Worm (Caenorhabditis elegans) whole organism, mixed stage, embryonic: ENCODE data around the gene saps-1.

Experiments
- M03D4.4 ChIP-seq: sonication (generic microtip); optimal IDR thresholded peaks from 2 replicates; lab custom pipeline; 2017; ENCODE audit warnings: mild to moderate bottlenecking, missing genetic modification characterization, missing compliant biosample characterization
- bed-3 ChIP-seq: fragments of 200-800 bp; sonication (Bioruptor generic); optimal IDR thresholded peaks from 3 replicates; lab custom pipeline; 2018; ENCODE audit warnings: mild to moderate bottlenecking, missing genetic modification characterization, moderate library complexity, missing compliant biosample characterization
- blmp-1 ChIP-seq: fragments of 150-350 bp; optimal IDR thresholded peaks from 2 replicates; lab custom pipeline; 2014; ENCODE audit warnings: missing biosample characterization, missing genetic modification characterization
- ceh-39 ChIP-seq: fragments of 150-350 bp; optimal IDR thresholded peaks from 2 replicates; lab custom pipeline; 2014; ENCODE audit warnings: missing biosample characterization, missing genetic modification characterization
- ceh-83 ChIP-seq: fragments of 200-800 bp; sonication (Bioruptor generic); optimal IDR thresholded peaks from 2 replicates; lab custom pipeline; 2018; ENCODE audit warnings: mild to moderate bottlenecking, missing genetic modification characterization, missing compliant biosample characterization
- cnd-1 ChIP-seq: fragments of 200-800 bp; sonication (Bioruptor generic); optimal IDR thresholded peaks from 2 replicates; lab custom pipeline; 2018; ENCODE audit warnings: mild to moderate bottlenecking, missing genetic modification characterization, missing compliant biosample characterization
- drap-1 ChIP-seq: fragments of 200-800 bp; sonication (Bioruptor generic); optimal IDR thresholded peaks from 3 replicates; lab custom pipeline; 2018; ENCODE audit warnings: mild to moderate bottlenecking, missing genetic modification characterization, missing compliant biosample characterization
- elt-1 ChIP-seq: sonication (generic microtip); optimal IDR thresholded peaks from 2 replicates; lab custom pipeline; 2017; ENCODE audit warnings: missing genetic modification characterization, mild to moderate bottlenecking, missing compliant biosample characterization, antibody characterized with exemption, moderate library complexity, borderline replicate concordance; ENCODE audit not compliant: insufficient read depth
- elt-3 ChIP-seq: fragments of 150-350 bp; optimal IDR thresholded peaks from 2 replicates; lab custom pipeline; 2014; ENCODE audit warnings: missing biosample characterization, missing genetic modification characterization
- ham-2 ChIP-seq: fragments of 200-800 bp; sonication (Bioruptor generic); optimal IDR thresholded peaks from 2 replicates; lab custom pipeline; 2018; ENCODE audit warnings: mild to moderate bottlenecking, missing genetic modification characterization, missing compliant biosample characterization
- hlh-1 ChIP-seq: fragments of 150-350 bp; optimal IDR thresholded peaks from 2 replicates; lab custom pipeline; 2014; ENCODE audit warnings: missing biosample characterization, missing genetic modification reagents, missing genetic modification characterization
- lin-13 ChIP-seq: fragments of 150-350 bp; optimal IDR thresholded peaks from 2 replicates; lab custom pipeline; 2014; ENCODE audit warnings: missing biosample characterization, missing genetic modification characterization
- lin-32 ChIP-seq: fragments of 200-800 bp; sonication (Bioruptor generic); optimal IDR thresholded peaks from 2 replicates; lab custom pipeline; 2018; ENCODE audit warnings: mild to moderate bottlenecking, missing genetic modification characterization, missing compliant biosample characterization
- lsy-2 ChIP-seq: fragments of 150-350 bp; optimal IDR thresholded peaks from 2 replicates; lab custom pipeline; 2014; ENCODE audit warnings: missing biosample characterization, missing genetic modification characterization
- mab-5 ChIP-seq: fragments of 150-350 bp; optimal IDR thresholded peaks from 2 replicates; lab custom pipeline; 2014; ENCODE audit warnings: missing biosample characterization, missing genetic modification characterization
- mep-1 ChIP-seq: fragments of 150-350 bp; optimal IDR thresholded peaks from 2 replicates; lab custom pipeline; 2017; ENCODE audit warnings: missing biosample characterization, missing genetic modification reagents, missing genetic modification characterization, inconsistent platforms
- mls-2 ChIP-seq: sonication (generic microtip); optimal IDR thresholded peaks from 2 replicates; lab custom pipeline; 2016; ENCODE audit warnings: mild to moderate bottlenecking, missing genetic modification characterization, moderate library complexity, missing compliant biosample characterization
- nhr-12 ChIP-seq: fragments of 150-350 bp; optimal IDR thresholded peaks from 2 replicates; lab custom pipeline; 2014; ENCODE audit warnings: missing biosample characterization, missing genetic modification characterization
- nhr-2 ChIP-seq: fragments of 150-350 bp; optimal IDR thresholded peaks from 2 replicates; lab custom pipeline; 2014; ENCODE audit warnings: missing biosample characterization, missing genetic modification characterization
- nhr-237 ChIP-seq: fragments of 150-350 bp; optimal IDR thresholded peaks from 2 replicates; lab custom pipeline; 2014; ENCODE audit warnings: missing biosample characterization, missing genetic modification characterization
- nhr-76 ChIP-seq: sonication (generic microtip); optimal IDR thresholded peaks from 2 replicates; lab custom pipeline; 2017; ENCODE audit warnings: missing biosample characterization, missing genetic modification characterization
- pha-4 ChIP-seq: fragments of 150-350 bp; optimal IDR thresholded peaks from 2 replicates; lab custom pipeline; 2018; ENCODE audit warnings: missing biosample characterization, missing genetic modification reagents, missing genetic modification characterization
- sem-2 ChIP-seq: fragments of 200-800 bp; sonication (Bioruptor generic); optimal IDR thresholded peaks from 2 replicates; lab custom pipeline; 2018; ENCODE audit warnings: mild to moderate bottlenecking, missing genetic modification characterization, missing compliant biosample characterization
- sptf-1 ChIP-seq: sonication (generic microtip); optimal IDR thresholded peaks from 2 replicates; lab custom pipeline; 2017; ENCODE audit warnings: mild to moderate bottlenecking, missing genetic modification characterization, moderate library complexity, missing compliant biosample characterization
- tbx-8 ChIP-seq: fragments of 200-800 bp; sonication (Bioruptor generic); optimal IDR thresholded peaks from 2 replicates; lab custom pipeline; 2018; ENCODE audit warnings: mild to moderate bottlenecking, missing genetic modification characterization, moderate library complexity, missing compliant biosample characterization
- unc-120 ChIP-seq: sonication (generic microtip); optimal IDR thresholded peaks from 2 replicates; lab custom pipeline; 2017; ENCODE audit warnings: missing genetic modification characterization, missing compliant biosample characterization; ENCODE audit not compliant: poor library complexity, severe bottlenecking
- unc-39 ChIP-seq: fragments of 150-350 bp; optimal IDR thresholded peaks from 2 replicates; lab custom pipeline; 2014; ENCODE audit warnings: missing biosample characterization, missing genetic modification characterization
- unc-62 ChIP-seq: fragments of 150-350 bp; optimal IDR thresholded peaks from 2 replicates; lab custom pipeline; 2014; ENCODE audit warnings: missing biosample characterization, missing genetic modification reagents, missing genetic modification characterization
- zip-8 ChIP-seq: fragments of 150-350 bp; optimal IDR thresholded peaks from 2 replicates; lab custom pipeline; 2014; ENCODE audit warnings: missing biosample characterization, missing genetic modification characterization
- ztf-11 ChIP-seq: fragments of 150-350 bp; optimal IDR thresholded peaks from 2 replicates; lab custom pipeline; 2014; ENCODE audit warnings: missing biosample characterization, missing genetic modification characterization

Gene saps-1

DNA sequence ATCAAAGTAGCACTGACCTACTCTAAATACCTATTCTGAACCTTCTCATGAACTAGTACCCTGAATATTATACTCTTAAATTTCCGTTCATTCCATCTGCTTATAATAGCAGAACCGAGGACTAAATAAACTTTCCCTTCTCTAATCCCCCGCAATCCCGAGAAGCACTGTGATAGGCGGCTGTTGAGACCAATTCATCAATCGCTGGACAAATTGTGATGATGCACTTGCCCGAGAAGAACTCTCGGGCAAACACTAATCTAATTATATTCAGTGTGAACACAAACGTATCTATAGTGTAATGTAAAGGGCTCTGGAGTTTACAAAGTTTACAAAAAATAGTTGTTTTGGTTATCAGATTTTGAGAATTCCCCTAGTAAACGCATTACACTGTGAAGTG lies 22.6 kb upstream of the saps-1 start:
- TF ChIP-seq ceh-39 (tag; lab: Kevin White, UChicago) (no peak), tbx-8 (GFP tag; lab: Kevin White, UChicago) (no peak), cnd-1 (no peak), nhr-237 (tag; lab: Kevin White, UChicago) (no peak), lin-13 (no peak), nhr-2 (tag; lab: Kevin White, UChicago) (no peak), nhr-12 (tag; lab: Kevin White, UChicago) (no peak), mls-2 (tag; lab: Kevin White, UChicago) (no peak), sptf-1 (no peak), drap-1 (GFP tag; lab: Kevin White, UChicago) (no peak), unc-62 (GFP tag; lab: Kevin White, UChicago) (peak; percentile 63), elt-3 (tag; lab: Kevin White, UChicago) (no peak), pha-4 (tag; lab: Kevin White, UChicago) (no peak), mep-1 (tag; lab: Kevin White, UChicago) (no peak), blmp-1 (tag; lab: Kevin White, UChicago) (no peak), hlh-1 (peak; percentile 79), lin-32 (GFP tag; lab: Kevin White, UChicago) (no peak), unc-120 (tag; lab: Kevin White, UChicago) (peak; percentile 24), M03D4.4 (tag; lab: Kevin White, UChicago) (no peak), sem-2 (no peak), zip-8 (tag; lab: Kevin White, UChicago) (no peak), mab-5 (tag; lab: Kevin White, UChicago) (no peak), nhr-76 (tag; lab: Kevin White, UChicago) (no peak), bed-3 (GFP tag; lab: Kevin White, UChicago) (no peak), lsy-2 (no peak), unc-39 (tag; lab: Kevin White, UChicago) (no peak)

DNA sequence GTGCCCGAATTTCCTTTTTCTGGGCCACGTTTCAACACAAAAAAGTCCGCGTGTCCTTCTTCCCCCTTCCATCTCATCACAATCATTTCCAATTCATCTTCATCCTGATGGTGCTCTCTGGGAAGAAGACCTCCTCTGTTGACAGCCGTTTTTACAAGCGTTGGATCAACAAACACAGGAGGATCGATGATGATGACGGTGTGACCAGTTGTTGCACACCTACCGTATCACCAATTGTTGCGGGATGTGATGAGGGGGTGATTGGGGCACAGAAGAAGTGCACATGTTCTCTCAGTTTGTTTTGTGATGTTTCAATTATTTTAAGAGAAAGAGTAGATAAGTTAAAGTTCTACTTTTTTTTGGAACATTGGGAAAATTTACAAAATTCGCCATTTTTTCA lies 22.0 kb upstream of the saps-1 start:
- TF ChIP-seq hlh-1 (peak; percentile 81), ztf-11 (tag; lab: Kevin White, UChicago) (no peak)

- TF ChIP-seq ham-2 (GFP tag; lab: Kevin White, UChicago) (peak; percentile 0), blmp-1 (tag; lab: Kevin White, UChicago) (no peak), elt-1 (tag; lab: Kevin White, UChicago) (peak; percentile 67)
These were observed 20.6 kb upstream of the saps-1 start for ce11 chrII:11276879-11277278.

- TF ChIP-seq ceh-39 (tag; lab: Kevin White, UChicago) (no peak), lsy-2 (peak; percentile 40)
These were observed 17.5 kb upstream of the saps-1 start for ce11 chrII:11279971-11280370.

- TF ChIP-seq hlh-1 (peak; percentile 15), unc-62 (GFP tag; lab: Kevin White, UChicago) (no peak), ztf-11 (tag; lab: Kevin White, UChicago) (no peak), ceh-83 (GFP tag; lab: Kevin White, UChicago) (no peak), ceh-39 (tag; lab: Kevin White, UChicago) (no peak), nhr-2 (tag; lab: Kevin White, UChicago) (no peak), elt-3 (tag; lab: Kevin White, UChicago) (no peak)
- TF ChIP-seq, all 35 proteins: peak for 1
These were observed 16.3 kb upstream of the saps-1 start for ce11 chrII:11281177-11281576.

DNA sequence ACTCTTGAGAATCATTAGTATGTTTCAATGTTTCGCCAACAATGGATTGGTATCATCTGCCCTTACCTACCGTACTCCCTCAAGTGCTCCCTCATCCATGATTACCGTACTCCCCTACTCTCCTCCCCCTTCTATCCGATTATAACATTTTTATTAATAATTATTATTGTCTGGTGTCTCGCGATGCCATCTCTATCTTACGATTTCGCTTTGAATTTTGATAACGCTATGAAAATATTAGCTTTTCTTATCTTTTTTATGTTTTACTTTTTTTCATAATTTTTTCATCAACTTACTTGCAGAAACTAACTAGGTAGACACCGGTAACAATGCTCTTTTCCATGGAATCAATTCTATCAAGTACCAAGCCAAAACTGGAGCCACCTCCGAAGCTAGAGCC lies 15.8 kb upstream of the saps-1 start, which contains the start of gene unc-130:
unc-130 (plus strand) TSS at position 301 of the 400 bp plus-strand sequence.
- TF ChIP-seq nhr-76 (tag; lab: Kevin White, UChicago), result no peak
- peak; percentile 65 for TF ChIP-seq lsy-2
- TF ChIP-seq sem-2, result no peak
- no peak for TF ChIP-seq mab-5 (tag; lab: Kevin White, UChicago)
- no peak for TF ChIP-seq nhr-237 (tag; lab: Kevin White, UChicago)
- no peak for TF ChIP-seq elt-1 (tag; lab: Kevin White, UChicago)
- TF ChIP-seq, all 35 proteins: peak for 1
